Worm (Caenorhabditis elegans): ENCODE measurements around the gene F13H10.6.
A peak's percentile ranks its signal among the peaks of the same experiment; 100 is the strongest.

F13H10.6 gene

DNA sequence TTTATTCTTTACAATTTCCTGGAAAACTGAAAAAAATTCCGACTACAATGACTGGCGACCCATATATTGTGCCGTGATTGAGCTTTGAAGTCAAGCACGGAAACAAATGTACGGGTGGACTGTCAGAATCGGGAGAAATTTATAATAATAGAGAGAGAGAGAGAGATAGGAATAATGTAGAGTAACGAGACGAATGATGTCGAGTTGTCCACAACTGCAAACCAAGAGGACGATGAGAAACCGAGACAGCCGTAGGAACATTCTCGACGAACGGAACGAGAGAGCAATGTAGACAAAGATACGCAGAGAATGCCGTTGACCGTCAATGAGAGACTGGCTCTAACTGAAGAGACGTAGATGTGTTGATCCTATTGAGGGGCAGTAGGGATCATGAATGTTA, 18.5 kb downstream of the F13H10.6 start:
- TF ChIP-seq sem-4 (tag; optimal IDR thresholded peaks at IDR 0.05) (peak; percentile 89), alr-1 (tag; optimal IDR thresholded peaks at IDR 0.05) (no peak), ZK546.5 (tag; optimal IDR thresholded peaks at IDR 0.05) (no peak), fos-1 (tag; optimal IDR thresholded peaks at IDR 0.05) (peak; percentile 92), crh-2 (tag; optimal IDR thresholded peaks at IDR 0.05) (peak; percentile 95), sma-9 (GFP tag; optimal IDR thresholded peaks at IDR 0.05) (peak; percentile 90), sma-9 (tag; optimal IDR thresholded peaks at IDR 0.05) (no peak), zag-1 (tag; optimal IDR thresholded peaks at IDR 0.05) (peak; percentile 94), nhr-237 (tag; optimal IDR thresholded peaks at IDR 0.05) (no peak), peb-1 (tag; optimal IDR thresholded peaks at IDR 0.05) (peak; percentile 70), gmeb-1 (tag; optimal IDR thresholded peaks at IDR 0.05) (peak; percentile 53), mbf-1 (tag; optimal IDR thresholded peaks at IDR 0.05) (no peak), R02D3.7 (tag; optimal IDR thresholded peaks at IDR 0.05) (no peak), nhr-129 (tag; optimal IDR thresholded peaks at IDR 0.05) (peak; percentile 95), mab-5 (tag; optimal IDR thresholded peaks at IDR 0.05) (peak; percentile 42), ztf-1 (GFP tag; conservative IDR thresholded peaks at IDR 0.05) (no peak), elt-1 (tag; optimal IDR thresholded peaks at IDR 0.05) (no peak), ztf-4 (tag; optimal IDR thresholded peaks at IDR 0.05) (peak; percentile 75), lin-11 (tag; optimal IDR thresholded peaks at IDR 0.05) (peak; percentile 58), lsy-2 (tag; optimal IDR thresholded peaks at IDR 0.05) (peak; percentile 57 to 90), nhr-21 (tag; optimal IDR thresholded peaks at IDR 0.05) (peak; percentile 69), unc-62 (GFP tag; optimal IDR thresholded peaks at IDR 0.05) (peak; percentile 2), F13H6.1 (tag; optimal IDR thresholded peaks at IDR 0.05) (peak; percentile 92), C34F6.9 (tag; optimal IDR thresholded peaks at IDR 0.05) (peak; percentile 90), Y55F3AM.14 (GFP tag; optimal IDR thresholded peaks at IDR 0.05) (peak; percentile 53), snpc-4 (tag; optimal IDR thresholded peaks at IDR 0.05) (peak; percentile 28), mdl-1 (tag; optimal IDR thresholded peaks at IDR 0.05) (peak; percentile 13 to 47), sma-3 (GFP tag; optimal IDR thresholded peaks at IDR 0.05) (peak; percentile 89), egl-27 (tag; optimal IDR thresholded peaks at IDR 0.05) (peak; percentile 84), blmp-1 (tag; optimal IDR thresholded peaks at IDR 0.05; ENCODE audit: insufficient read depth) (peak; percentile 30), ama-1 (optimal IDR thresholded peaks at IDR 0.05) (peak; percentile 97), skn-1 (tag; optimal IDR thresholded peaks at IDR 0.05) (peak; percentile 51), nhr-25 (tag; optimal IDR thresholded peaks at IDR 0.05) (peak; percentile 73), nhr-10 (tag; optimal IDR thresholded peaks at IDR 0.05) (no peak), elt-3 (tag; optimal IDR thresholded peaks at IDR 0.05) (no peak), ceh-82 (tag; optimal IDR thresholded peaks at IDR 0.05) (no peak), nhr-23 (tag; optimal IDR thresholded peaks at IDR 0.05) (no peak), aly-2 (tag; optimal IDR thresholded peaks at IDR 0.05) (no peak), unc-39 (tag; optimal IDR thresholded peaks at IDR 0.05) (no peak), nhr-6 (tag; optimal IDR thresholded peaks at IDR 0.05) (peak; percentile 80), lin-13 (GFP tag; optimal IDR thresholded peaks at IDR 0.05) (peak; percentile 80), unc-55 (GFP tag; optimal IDR thresholded peaks at IDR 0.05) (peak; percentile 87)

- TF ChIP-seq crh-2 (tag; optimal IDR thresholded peaks at IDR 0.05) (peak; percentile 19), Y55F3AM.14 (GFP tag; optimal IDR thresholded peaks at IDR 0.05) (no peak), sma-9 (GFP tag; optimal IDR thresholded peaks at IDR 0.05) (peak; percentile 66), sma-9 (tag; optimal IDR thresholded peaks at IDR 0.05) (no peak), nhr-10 (tag; optimal IDR thresholded peaks at IDR 0.05) (no peak)
Observed at ce11 chrIV:11029412-11029811, 20.3 kb downstream of the F13H10.6 start, which contains the start of gene hrg-5. Gene hrg-5 (minus strand): TSS chrIV:11029428.

DNA sequence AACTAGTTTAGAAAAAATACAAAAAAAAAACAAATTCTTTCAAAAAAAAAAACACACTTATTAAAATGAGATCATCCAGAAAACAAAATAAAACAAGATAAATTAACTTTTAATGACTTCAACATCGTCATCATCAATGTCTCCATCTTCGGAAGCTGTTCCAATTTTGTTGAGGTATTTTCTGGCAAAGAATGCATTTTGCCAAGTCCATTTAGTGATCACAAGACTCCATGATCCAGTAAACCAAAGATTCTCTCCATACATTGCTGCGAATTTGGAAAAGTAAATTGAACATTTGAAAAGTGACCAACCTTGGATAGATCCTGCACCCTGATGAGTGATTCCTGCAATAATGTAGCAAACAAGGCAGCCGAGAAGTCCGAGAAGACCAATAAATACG, 21.0 kb downstream of the F13H10.6 start:
- TF ChIP-seq ztf-4 (tag; optimal IDR thresholded peaks at IDR 0.05): no peak
- no peak for TF ChIP-seq ceh-82 (tag; optimal IDR thresholded peaks at IDR 0.05)
- no peak for TF ChIP-seq dmd-4 (tag; optimal IDR thresholded peaks at IDR 0.05)
- no peak for TF ChIP-seq unc-55 (GFP tag; optimal IDR thresholded peaks at IDR 0.05)
- no peak for TF ChIP-seq zag-1 (tag; optimal IDR thresholded peaks at IDR 0.05)
- no peak for TF ChIP-seq gmeb-1 (tag; optimal IDR thresholded peaks at IDR 0.05)
- no peak for TF ChIP-seq elt-1 (tag; optimal IDR thresholded peaks at IDR 0.05)
- TF ChIP-seq nhr-11 (tag; optimal IDR thresholded peaks at IDR 0.05): no peak
- TF ChIP-seq F13H6.1 (tag; optimal IDR thresholded peaks at IDR 0.05): no peak
- no peak for TF ChIP-seq ama-1 (optimal IDR thresholded peaks at IDR 0.05)
- no peak for TF ChIP-seq nhr-77 (tag; optimal IDR thresholded peaks at IDR 0.05)
- no peak for TF ChIP-seq sem-4 (tag; optimal IDR thresholded peaks at IDR 0.05)
- TF ChIP-seq mdl-1 (tag; optimal IDR thresholded peaks at IDR 0.05): no peak
- no peak for TF ChIP-seq lin-11 (tag; optimal IDR thresholded peaks at IDR 0.05)
- no peak for TF ChIP-seq blmp-1 (tag; optimal IDR thresholded peaks at IDR 0.05; ENCODE audit: insufficient read depth)
- TF ChIP-seq sma-3 (GFP tag; optimal IDR thresholded peaks at IDR 0.05): no peak
- TF ChIP-seq aly-2 (tag; optimal IDR thresholded peaks at IDR 0.05): no peak
- no peak for TF ChIP-seq nhr-21 (tag; optimal IDR thresholded peaks at IDR 0.05)
- no peak for TF ChIP-seq snpc-4 (tag; optimal IDR thresholded peaks at IDR 0.05)
- TF ChIP-seq lsy-2 (tag; optimal IDR thresholded peaks at IDR 0.05): no peak

All from whole organism, L2 larva.